Worm (Caenorhabditis elegans): Measurements from ENCODE around the gene srx-105.

ce11 chrII:3684487-3685067 is 16.6 kb downstream of the srx-105 start:
- TF ChIP-seq daf-12 (tag; optimal IDR thresholded peaks at IDR 0.05) (no peak), egl-27 (tag; optimal IDR thresholded peaks at IDR 0.05) (no peak), tbx-2 (tag; optimal IDR thresholded peaks at IDR 0.05) (no peak), nhr-77 (tag; optimal IDR thresholded peaks at IDR 0.05) (no peak), skn-1 (tag; optimal IDR thresholded peaks at IDR 0.05) (no peak), ztf-11 (tag; optimal IDR thresholded peaks at IDR 0.05) (no peak)

Data from whole organism, L3 larva.